Worm (Caenorhabditis elegans) whole organism, L4/young adult: Measurements from ENCODE around the gene smg-4.

Experiments used
- W03F9.2 ChIP-seq: fragments of 150-350 bp; optimal IDR thresholded peaks from 2 replicates; lab custom pipeline; 2014; ENCODE audit warnings: missing biosample characterization, missing genetic modification characterization
- dao-5 ChIP-seq: sonication (generic microtip); optimal IDR thresholded peaks from 2 replicates; lab custom pipeline; 2016; ENCODE audit warnings: missing genotype, missing genetic modification characterization, moderate library complexity, missing compliant biosample characterization
- him-1 ChIP-seq: sonication (generic microtip); optimal IDR thresholded peaks from 2 replicates; lab custom pipeline; 2016; ENCODE audit warnings: missing genotype, missing genetic modification reagents, missing genetic modification characterization, missing compliant biosample characterization

DNA sequence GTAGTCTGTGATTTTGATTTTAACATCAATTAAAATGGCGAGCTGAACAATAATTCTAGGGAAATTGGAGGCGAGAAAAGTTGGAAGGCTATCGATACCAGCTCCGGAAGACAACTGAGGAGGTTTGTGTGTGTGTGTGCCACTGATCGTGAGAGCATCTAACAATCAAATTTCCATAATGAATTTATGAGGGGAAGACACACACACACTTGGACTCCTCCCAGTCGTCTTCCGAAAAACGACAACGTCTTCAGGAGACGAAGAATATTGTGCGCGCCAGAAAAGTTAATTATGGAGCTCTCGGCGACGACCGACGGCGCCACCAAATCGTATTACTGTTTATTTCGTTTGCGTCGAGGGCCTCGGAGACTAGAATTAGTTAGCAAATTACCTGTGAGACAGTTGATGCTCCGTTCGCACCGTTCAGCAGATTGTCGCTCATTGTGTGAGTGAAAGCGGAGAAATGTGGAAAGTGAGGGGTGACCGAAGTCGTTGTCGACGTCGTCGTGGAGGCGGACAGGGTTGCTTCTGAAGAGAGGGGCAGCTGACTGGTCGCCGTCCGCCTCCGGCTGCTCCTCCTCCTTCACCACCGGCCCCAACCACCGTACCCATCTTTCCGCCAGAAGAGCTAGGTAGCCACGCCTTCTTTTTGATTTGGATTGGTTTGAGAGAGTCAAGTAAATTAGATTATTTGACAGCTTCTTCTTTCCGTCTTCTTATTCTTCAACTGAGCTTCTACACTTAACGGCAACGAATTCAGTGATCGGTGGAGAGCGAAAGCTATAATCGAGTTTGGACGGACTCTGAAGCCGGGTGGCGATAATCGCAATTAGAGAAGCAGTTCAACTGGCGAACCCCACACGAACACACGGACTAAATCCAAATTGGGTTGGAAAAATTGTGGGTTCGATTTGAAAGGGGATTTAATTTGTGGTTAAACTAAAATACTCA is 8.4 kb downstream of the smg-4 start, which contains the start of gene unc-42:
- no peak for TF ChIP-seq him-1 (tag; lab: Kevin White, UChicago)
- TF ChIP-seq W03F9.2 (tag; lab: Kevin White, UChicago), result no peak
- TF ChIP-seq dao-5 (tag; lab: Kevin White, UChicago), result no peak
